Worm (Caenorhabditis elegans) whole organism, L4 larva: Measurements from ENCODE around the gene gtf-2H2C.

Source experiments
- T26A8.4 ChIP-seq: fragments of 200-800 bp; sonication (Bioruptor generic); IDR thresholded peaks from 2 replicates; pipeline ENCODE4 v1.3.6; 2022; ENCODE audit warnings: missing genetic modification characterization, missing compliant biosample characterization
- Y105C5A.15 ChIP-seq: fragments of 200-800 bp; sonication (Bioruptor generic); IDR thresholded peaks from 2 replicates; pipeline ENCODE4 v1.3.6; 2022; ENCODE audit warnings: missing genetic modification characterization, missing compliant biosample characterization
- Y5F2A.4 ChIP-seq: fragments of 200-800 bp; sonication (Bioruptor generic); optimal IDR thresholded peaks from 2 replicates; lab custom pipeline; 2018; ENCODE audit warnings: mild to moderate bottlenecking, missing genetic modification characterization, missing compliant biosample characterization
- ZK546.5 ChIP-seq, 2 experiments: sonication (generic microtip); optimal IDR thresholded peaks; 2 replicates each; lab custom pipeline; 2017; ENCODE audit warnings: missing biosample characterization in 2 of 2, missing genetic modification characterization in 2 of 2
- ama-1 ChIP-seq: fragments of 150-350 bp; optimal IDR thresholded peaks from 2 replicates; lab custom pipeline; 2014; ENCODE audit warnings: inconsistent platforms, mixed read lengths
- attf-4 ChIP-seq: sonication (generic microtip); optimal IDR thresholded peaks from 3 replicates; lab custom pipeline; 2017; ENCODE audit warnings: missing biosample characterization, missing genetic modification characterization
- ceh-82 ChIP-seq: sonication (generic microtip); optimal IDR thresholded peaks from 2 replicates; lab custom pipeline; 2017; ENCODE audit warnings: missing biosample characterization, missing genetic modification characterization
- daf-12 ChIP-seq: fragments of 150-350 bp; optimal IDR thresholded peaks from 2 replicates; lab custom pipeline; 2014; ENCODE audit warnings: missing biosample characterization, missing genetic modification reagents, missing genetic modification characterization
- daf-16 ChIP-seq, 3 experiments: sonication (generic microtip); optimal IDR thresholded peaks; 2 replicates each; lab custom pipeline; 2016 to 2017; ENCODE audit warnings: missing genetic modification characterization in 3 of 3, missing genetic modification reagents in 3 of 3, mild to moderate bottlenecking in 2 of 3, missing compliant biosample characterization in 2 of 3, missing biosample characterization in 1 of 3, moderate library complexity in 1 of 3
- daf-19 ChIP-seq: fragments of 200-800 bp; sonication (Bioruptor generic); conservative IDR thresholded peaks from 2 replicates; pipeline ENCODE4 v1.3.6; 2022; ENCODE audit warnings: missing genetic modification characterization, missing compliant biosample characterization
- dmd-6 ChIP-seq: fragments of 200-800 bp; sonication (Bioruptor generic); IDR thresholded peaks from 2 replicates; pipeline ENCODE4 v1.3.6; 2022; ENCODE audit warnings: missing genetic modification reagents, missing genetic modification characterization, missing compliant biosample characterization
- dmd-9 ChIP-seq: fragments of 200-800 bp; sonication (Bioruptor generic); IDR thresholded peaks from 2 replicates; pipeline ENCODE4 v1.3.6; 2022; ENCODE audit warnings: missing genetic modification reagents, missing genetic modification characterization, missing compliant biosample characterization
- dve-1 ChIP-seq: sonication (generic microtip); optimal IDR thresholded peaks from 2 replicates; lab custom pipeline; 2017; ENCODE audit warnings: antibody characterized with exemption, mild to moderate bottlenecking, missing genetic modification characterization, missing compliant biosample characterization; ENCODE audit not compliant: insufficient read depth
- fkh-10 ChIP-seq: fragments of 150-350 bp; optimal IDR thresholded peaks from 2 replicates; lab custom pipeline; 2014; ENCODE audit warnings: missing biosample characterization, missing genetic modification reagents, missing genetic modification characterization
- fos-1 ChIP-seq: fragments of 150-350 bp; optimal IDR thresholded peaks from 2 replicates; lab custom pipeline; 2014; ENCODE audit warnings: missing biosample characterization, missing genetic modification characterization
- gei-8 ChIP-seq: fragments of 200-800 bp; sonication (Bioruptor generic); optimal IDR thresholded peaks from 2 replicates; lab custom pipeline; 2018; ENCODE audit warnings: mild to moderate bottlenecking, missing genetic modification characterization, missing compliant biosample characterization
- hlh-30 ChIP-seq: sonication (generic microtip); optimal IDR thresholded peaks from 2 replicates; lab custom pipeline; 2017; ENCODE audit warnings: antibody characterized with exemption, mild to moderate bottlenecking, missing genetic modification characterization, missing compliant biosample characterization; ENCODE audit not compliant: insufficient read depth
- hmg-1.1 ChIP-seq: fragments of 200-800 bp; sonication (Bioruptor generic); IDR thresholded peaks from 2 replicates; pipeline ENCODE4 v1.3.6; 2022; ENCODE audit warnings: missing genetic modification reagents, missing genetic modification characterization, missing compliant biosample characterization
- jun-1 ChIP-seq: fragments of 150-350 bp; optimal IDR thresholded peaks from 2 replicates; lab custom pipeline; 2014; ENCODE audit warnings: missing biosample characterization, missing genetic modification reagents, missing genetic modification characterization
- lim-7 ChIP-seq: fragments of 200-800 bp; sonication (Bioruptor generic); IDR thresholded peaks from 2 replicates; pipeline ENCODE4 v1.3.6; 2022; ENCODE audit warnings: missing genetic modification characterization, missing compliant biosample characterization
- lin-1 ChIP-seq: fragments of 200-800 bp; sonication (Bioruptor generic); IDR thresholded peaks from 2 replicates; pipeline ENCODE4 v1.3.6; 2022; ENCODE audit warnings: missing genetic modification reagents, missing genetic modification characterization, missing compliant biosample characterization
- lin-13 ChIP-seq: fragments of 150-350 bp; optimal IDR thresholded peaks from 2 replicates; lab custom pipeline; 2014; ENCODE audit warnings: missing biosample characterization, missing genetic modification reagents, missing genetic modification characterization
- lin-29 ChIP-seq: fragments of 200-800 bp; sonication (Bioruptor generic); IDR thresholded peaks from 2 replicates; pipeline ENCODE4 v1.3.6; 2022; ENCODE audit warnings: missing genetic modification reagents, missing genetic modification characterization, missing compliant biosample characterization
- lin-39 ChIP-seq: fragments of 150-350 bp; optimal IDR thresholded peaks from 2 replicates; lab custom pipeline; 2014; ENCODE audit warnings: missing biosample characterization, missing genetic modification reagents, missing genetic modification characterization
- madf-9 ChIP-seq: fragments of 200-800 bp; sonication (Bioruptor generic); conservative IDR thresholded peaks from 2 replicates; pipeline ENCODE4 v1.3.6; 2022; ENCODE audit warnings: missing genetic modification reagents, missing genetic modification characterization, missing compliant biosample characterization
- mdl-1 ChIP-seq, 2 experiments: fragments of 150-350 bp in 1 of 2; sonication (generic microtip) in 1 of 2; optimal IDR thresholded peaks; 2 replicates each; lab custom pipeline; 2014 to 2017; ENCODE audit warnings: missing biosample characterization in 2 of 2, missing genetic modification characterization in 2 of 2
- mxl-2 ChIP-seq: fragments of 200-800 bp; sonication (Bioruptor generic); conservative IDR thresholded peaks from 2 replicates; pipeline ENCODE4 v1.3.6; 2022; ENCODE audit warnings: missing genetic modification reagents, missing genetic modification characterization, missing compliant biosample characterization
- mxl-3 ChIP-seq: fragments of 200-800 bp; sonication (Bioruptor generic); optimal IDR thresholded peaks from 2 replicates; lab custom pipeline; 2018; ENCODE audit warnings: mild to moderate bottlenecking, missing genetic modification characterization, missing compliant biosample characterization
- nhr-10 ChIP-seq: fragments of 150-350 bp; optimal IDR thresholded peaks from 2 replicates; lab custom pipeline; 2014; ENCODE audit warnings: missing biosample characterization, missing genetic modification characterization
- nhr-111 ChIP-seq: fragments of 200-800 bp; sonication (Bioruptor generic); optimal IDR thresholded peaks from 2 replicates; lab custom pipeline; 2018; ENCODE audit warnings: mild to moderate bottlenecking, missing genetic modification characterization, missing compliant biosample characterization
- nhr-25 ChIP-seq: sonication (generic microtip); optimal IDR thresholded peaks from 2 replicates; lab custom pipeline; 2017; ENCODE audit warnings: missing genetic modification characterization, mild to moderate bottlenecking, missing compliant biosample characterization, antibody characterized with exemption, moderate library complexity, borderline replicate concordance; ENCODE audit not compliant: insufficient read depth
- nhr-28 ChIP-seq: fragments of 150-350 bp; optimal IDR thresholded peaks from 2 replicates; lab custom pipeline; 2014; ENCODE audit warnings: missing biosample characterization, missing genetic modification characterization
- nhr-41 ChIP-seq: fragments of 200-800 bp; sonication (Bioruptor generic); IDR thresholded peaks from 2 replicates; pipeline ENCODE4 v1.3.6; 2022; ENCODE audit warnings: missing genetic modification reagents, missing genetic modification characterization, missing compliant biosample characterization
- nhr-42 ChIP-seq: fragments of 200-800 bp; sonication (Bioruptor generic); IDR thresholded peaks from 2 replicates; pipeline ENCODE4 v1.3.6; 2022; ENCODE audit warnings: missing genetic modification characterization, missing compliant biosample characterization
- nhr-48 ChIP-seq: sonication (generic microtip); optimal IDR thresholded peaks from 2 replicates; lab custom pipeline; 2016; ENCODE audit warnings: mild to moderate bottlenecking, missing genetic modification characterization, missing compliant biosample characterization
- nhr-76 ChIP-seq: fragments of 150-350 bp; optimal IDR thresholded peaks from 2 replicates; lab custom pipeline; 2014; ENCODE audit warnings: missing biosample characterization, missing genetic modification characterization
- nhr-77 ChIP-seq: fragments of 150-350 bp; optimal IDR thresholded peaks from 2 replicates; lab custom pipeline; 2014; ENCODE audit warnings: missing biosample characterization, missing genetic modification characterization
- pha-4 ChIP-seq, 2 experiments: fragments of 150-350 bp in 1 of 2; fragments of 200-800 bp in 1 of 2; sonication (Bioruptor generic) in 1 of 2; IDR thresholded peaks in 1 of 2; optimal IDR thresholded peaks in 1 of 2; 2 replicates each; pipeline versions ENCODE4 v1.3.6 to Lab custom; 2014 to 2022; ENCODE audit warnings: missing genetic modification characterization in 2 of 2, missing genetic modification reagents in 2 of 2, missing biosample characterization in 1 of 2, missing compliant biosample characterization in 1 of 2
- pqm-1 ChIP-seq: sonication (generic microtip); optimal IDR thresholded peaks from 2 replicates; lab custom pipeline; 2017; ENCODE audit warnings: missing biosample characterization, missing genetic modification characterization
- saeg-2 ChIP-seq: fragments of 200-800 bp; sonication (Bioruptor generic); IDR thresholded peaks from 2 replicates; pipeline ENCODE4 v1.3.6; 2022; ENCODE audit warnings: missing genetic modification reagents, missing genetic modification characterization, missing compliant biosample characterization
- sdz-12 ChIP-seq: fragments of 200-800 bp; sonication (Bioruptor generic); optimal IDR thresholded peaks from 2 replicates; lab custom pipeline; 2018; ENCODE audit warnings: mild to moderate bottlenecking, missing genetic modification characterization, missing compliant biosample characterization
- set-16 ChIP-seq: fragments of 200-800 bp; sonication (Bioruptor generic); IDR thresholded peaks from 2 replicates; pipeline ENCODE4 v1.3.6; 2022; ENCODE audit warnings: missing genetic modification reagents, missing genetic modification characterization, missing compliant biosample characterization
- skn-1 ChIP-seq: fragments of 150-350 bp; optimal IDR thresholded peaks from 2 replicates; lab custom pipeline; 2014; ENCODE audit warnings: missing biosample characterization, missing genetic modification characterization
- snpc-1.2 ChIP-seq: fragments of 200-800 bp; sonication (Bioruptor generic); IDR thresholded peaks from 2 replicates; pipeline ENCODE4 v1.3.6; 2022; ENCODE audit warnings: missing genetic modification reagents, missing genetic modification characterization, missing compliant biosample characterization
- tag-97 ChIP-seq: fragments of 200-800 bp; sonication (Bioruptor generic); IDR thresholded peaks from 2 replicates; pipeline ENCODE4 v1.3.6; 2022; ENCODE audit warnings: missing genetic modification characterization, missing compliant biosample characterization
- tra-1 ChIP-seq: fragments of 200-800 bp; sonication (Bioruptor generic); IDR thresholded peaks from 2 replicates; pipeline ENCODE4 v1.3.6; 2022; ENCODE audit warnings: missing genetic modification reagents, missing genetic modification characterization, missing compliant biosample characterization
- zfp-2 ChIP-seq: sonication (generic microtip); optimal IDR thresholded peaks from 2 replicates; lab custom pipeline; 2016; ENCODE audit warnings: mild to moderate bottlenecking, missing genetic modification characterization, missing compliant biosample characterization
- zip-11 ChIP-seq: fragments of 200-800 bp; sonication (Bioruptor generic); IDR thresholded peaks from 2 replicates; pipeline ENCODE4 v1.3.6; 2022; ENCODE audit warnings: missing genetic modification characterization, missing compliant biosample characterization
- zip-2 ChIP-seq: fragments of 150-350 bp; optimal IDR thresholded peaks from 2 replicates; lab custom pipeline; 2014; ENCODE audit warnings: missing biosample characterization, missing genetic modification characterization
- ztf-11 ChIP-seq: fragments of 150-350 bp; optimal IDR thresholded peaks from 2 replicates; lab custom pipeline; 2014; ENCODE audit warnings: missing biosample characterization, missing genetic modification characterization
- ztf-7 ChIP-seq: fragments of 150-350 bp; optimal IDR thresholded peaks from 2 replicates; lab custom pipeline; 2014; ENCODE audit warnings: missing biosample characterization, missing genetic modification characterization

Gene gtf-2H2C

ce11 chrIII:10096525-10096972 is 6.0 kb upstream of the gtf-2H2C start (continued):
- TF ChIP-seq ZK546.5 (tag; optimal IDR thresholded peaks at IDR 0.05; lab: Kevin White, UChicago) (no peak), nhr-25 (tag; lab: Kevin White, UChicago) (peak; percentile 67), zip-11 (GFP tag; lab: Robert Waterston, UW) (no peak), nhr-76 (tag; lab: Kevin White, UChicago) (no peak), ztf-11 (no peak), jun-1 (peak; percentile 76), nhr-42 (peak; percentile 45; the same call in 1 of the 2 replicates), attf-4 (tag; lab: Kevin White, UChicago) (no peak), ztf-7 (tag; lab: Kevin White, UChicago) (no peak), nhr-10 (tag; lab: Kevin White, UChicago) (peak; percentile 33), madf-9 (no peak), lin-1 (GFP tag; lab: Robert Waterston, UW) (peak; percentile 80), lin-13 (GFP tag; lab: Kevin White, UChicago) (peak; percentile 38), nhr-48 (tag; lab: Kevin White, UChicago) (peak; percentile 94), daf-19 (GFP tag; lab: Robert Waterston, UW) (peak; percentile 62; the same call in 1 of the 2 replicates), sdz-12 (GFP tag; lab: Kevin White, UChicago) (no peak), skn-1 (tag; lab: Kevin White, UChicago) (no peak), nhr-77 (peak; percentile 34), nhr-41 (no peak), zip-2 (tag; lab: Kevin White, UChicago) (no peak), ama-1 (no peak), pqm-1 (tag; lab: Kevin White, UChicago) (peak; percentile 27), zfp-2 (no peak), dve-1 (peak; percentile 96), T26A8.4 (GFP tag; lab: Robert Waterston, UW) (peak; percentile 91), lim-7 (GFP tag; lab: Robert Waterston, UW) (no peak), lin-39 (tag; lab: Kevin White, UChicago) (no peak), ceh-82 (no peak), daf-12 (tag; lab: Kevin White, UChicago) (no peak), snpc-1.2 (GFP tag; lab: Robert Waterston, UW) (no peak), daf-16 (GFP tag; optimal IDR thresholded peaks at IDR 0.05; lab: Kevin White, UChicago) (peak; percentile 56 to 69), daf-16 (tag; optimal IDR thresholded peaks at IDR 0.05; lab: Kevin White, UChicago) (peak; percentile 72), saeg-2 (GFP tag; lab: Robert Waterston, UW) (peak; percentile 50; the same call in 1 of the 2 replicates), set-16 (GFP tag; lab: Robert Waterston, UW) (peak; percentile 53), nhr-111 (GFP tag; lab: Kevin White, UChicago) (no peak), fos-1 (no peak), hlh-30 (peak; percentile 95), lin-29 (no peak), dmd-6 (peak; percentile 89), gei-8 (GFP tag; lab: Kevin White, UChicago) (peak; percentile 17), Y5F2A.4 (no peak), fkh-10 (GFP tag; lab: Kevin White, UChicago) (peak; percentile 76), mxl-3 (GFP tag; lab: Kevin White, UChicago) (peak; percentile 87), pha-4 (GFP tag; IDR thresholded peaks at IDR 0.05; lab: Robert Waterston, UW) (peak; percentile 67), pha-4 (tag; optimal IDR thresholded peaks at IDR 0.05; lab: Kevin White, UChicago) (peak; percentile 85), hmg-1.1 (GFP tag; lab: Robert Waterston, UW) (peak; percentile 96), mxl-2 (GFP tag; lab: Robert Waterston, UW) (0 out of 2 replicates have a peak, but pooled peaks have one; percentile 4), dmd-9 (GFP tag; lab: Robert Waterston, UW) (no peak), tag-97 (GFP tag; lab: Robert Waterston, UW) (no peak), tra-1 (peak; percentile 84), nhr-28 (tag; lab: Kevin White, UChicago) (peak; percentile 81), Y105C5A.15 (no peak), mdl-1 (tag; optimal IDR thresholded peaks at IDR 0.05; lab: Kevin White, UChicago) (peak; percentile 98 to 99)
